Worm (Caenorhabditis elegans): ENCODE data around the gene R09A8.2.

DNA sequence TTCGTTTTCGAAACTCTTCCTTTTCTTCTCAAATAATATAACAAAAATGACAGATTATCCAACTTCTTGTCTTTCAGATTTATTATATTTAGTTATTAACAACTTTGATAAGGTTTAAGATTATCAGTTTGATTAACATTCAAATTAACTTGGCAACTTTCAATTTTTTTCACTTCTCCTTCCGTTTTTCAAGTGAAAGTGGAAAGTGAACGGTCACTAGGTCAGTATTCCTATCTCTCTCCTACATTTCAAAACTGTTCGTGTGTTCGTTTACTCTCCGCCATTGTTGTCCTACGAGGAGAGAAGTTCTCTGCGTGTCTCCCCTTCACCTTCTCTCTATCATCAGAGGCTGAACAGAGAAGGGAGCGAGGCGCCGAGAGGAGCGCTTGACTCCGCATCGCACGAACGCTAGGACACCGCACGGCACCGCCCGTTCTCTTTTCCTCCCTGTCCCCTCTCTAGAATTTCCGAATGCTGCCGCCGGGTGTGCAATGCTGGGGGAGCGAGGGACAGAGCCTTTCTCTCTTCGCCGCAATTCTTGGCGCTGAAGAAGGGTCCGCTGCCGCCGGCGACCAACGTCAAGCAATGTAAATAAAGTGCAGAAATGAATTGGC, 37.3 kb downstream of the R09A8.2 start:
- no peak for TF ChIP-seq sea-1 (GFP tag; conservative IDR thresholded peaks at IDR 0.05)
- TF ChIP-seq ama-1 (optimal IDR thresholded peaks at IDR 0.05) = no peak
- no peak for TF ChIP-seq hnd-1 (tag; optimal IDR thresholded peaks at IDR 0.05)
- TF ChIP-seq flt-1 (GFP tag; IDR thresholded peaks at IDR 0.05) = no peak
- no peak for TF ChIP-seq B0310.2 (tag; optimal IDR thresholded peaks at IDR 0.05)
- no peak for TF ChIP-seq hmg-4 (GFP tag; optimal IDR thresholded peaks at IDR 0.05)
- no peak for TF ChIP-seq tra-4 (tag; optimal IDR thresholded peaks at IDR 0.05)
- no peak for TF ChIP-seq F13C5.2 (tag; optimal IDR thresholded peaks at IDR 0.05)

All from whole organism, early embryonic.